Fruit fly (Drosophila melanogaster) S2 (cell line): ENCODE measurements around the gene Rala.

Experiments used
- CG8478 ChIP-seq: fragments of >200 bp; optimal IDR thresholded peaks from 2 replicates; lab custom pipeline; 2018
- CTCF ChIP-seq, 2 experiments: fragments of >200 bp; optimal IDR thresholded peaks; 2 replicates each; lab custom pipeline; 2018

dm6 chrX:3685534-3685922 lies 33.9 kb downstream of the Rala start:
- TF ChIP-seq CTCF (optimal IDR thresholded peaks at IDR 0.05; lab: Kevin White, UChicago) (no peak), CG8478 (lab: Kevin White, UChicago) (no peak)
